Worm (Caenorhabditis elegans) whole organism, L2 larva: ENCODE measurements around the gene K09E4.1.

Source experiments
- C34F6.9 ChIP-seq: fragments of 150-350 bp; optimal IDR thresholded peaks from 2 replicates; lab custom pipeline; 2014; ENCODE audit warnings: missing biosample characterization, missing genetic modification characterization
- R02D3.7 ChIP-seq: fragments of 150-350 bp; optimal IDR thresholded peaks from 2 replicates; lab custom pipeline; 2014; ENCODE audit warnings: missing biosample characterization, missing genetic modification characterization
- aly-2 ChIP-seq: fragments of 150-350 bp; optimal IDR thresholded peaks from 2 replicates; lab custom pipeline; 2014; ENCODE audit warnings: missing biosample characterization, missing genetic modification characterization
- elt-3 ChIP-seq: sonication (generic microtip); optimal IDR thresholded peaks from 2 replicates; lab custom pipeline; 2017; ENCODE audit warnings: missing biosample characterization, missing genetic modification characterization
- lin-11 ChIP-seq: fragments of 150-350 bp; sonication (generic microtip); optimal IDR thresholded peaks from 2 replicates; lab custom pipeline; 2014; ENCODE audit warnings: missing biosample characterization, missing genetic modification characterization, inconsistent platforms, mixed read lengths
- lin-39 ChIP-seq: fragments of 150-350 bp; optimal IDR thresholded peaks from 2 replicates; lab custom pipeline; 2014; ENCODE audit warnings: missing biosample characterization, missing genetic modification reagents, missing genetic modification characterization

- TF ChIP-seq lin-11 (no peak), aly-2 (tag; lab: Kevin White, UChicago) (no peak), R02D3.7 (no peak), lin-39 (tag; lab: Kevin White, UChicago) (no peak), C34F6.9 (tag; lab: Kevin White, UChicago) (no peak), elt-3 (tag; lab: Kevin White, UChicago) (no peak)
Observed at ce11 chrII:14165430-14165929, 27.8 kb downstream of the K09E4.1 start.
